Worm (Caenorhabditis elegans) whole organism, L4/young adult: ENCODE measurements around the gene ttll-5.

Experiments
- W03F9.2 ChIP-seq: fragments of 150-350 bp; optimal IDR thresholded peaks from 2 replicates; lab custom pipeline; 2014; ENCODE audit warnings: missing biosample characterization, missing genetic modification characterization
- dao-5 ChIP-seq: sonication (generic microtip); optimal IDR thresholded peaks from 2 replicates; lab custom pipeline; 2016; ENCODE audit warnings: missing genotype, missing genetic modification characterization, moderate library complexity, missing compliant biosample characterization
- him-1 ChIP-seq: sonication (generic microtip); optimal IDR thresholded peaks from 2 replicates; lab custom pipeline; 2016; ENCODE audit warnings: missing genotype, missing genetic modification reagents, missing genetic modification characterization, missing compliant biosample characterization

DNA sequence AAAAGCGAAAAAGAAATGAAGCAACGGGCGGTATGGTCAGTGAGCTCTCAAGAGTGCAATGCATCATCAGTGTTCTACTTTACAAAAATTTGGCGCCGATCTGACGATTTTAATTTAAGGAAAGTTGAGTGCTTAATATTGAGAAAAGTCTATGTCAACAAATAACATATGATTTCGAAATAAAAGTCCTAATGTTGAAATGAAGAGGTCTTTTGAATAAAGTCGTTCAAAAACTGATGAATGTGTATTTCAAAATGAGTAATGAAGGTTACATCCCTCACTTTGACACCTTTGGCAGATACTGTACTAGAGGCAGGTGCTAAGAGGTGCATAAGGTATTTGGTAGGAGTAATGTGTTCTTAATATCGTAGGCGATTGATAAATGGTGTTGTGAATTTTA, 11.4 kb upstream of the ttll-5 start:
- TF ChIP-seq dao-5 (tag; lab: Kevin White, UChicago) (no peak), W03F9.2 (no peak), him-1 (tag; lab: Kevin White, UChicago) (no peak)
